Fruit fly (Drosophila melanogaster) whole organism, adult: ENCODE data around the gene CG43740.

ENCODE experiments used
- CG12768 ChIP-seq: fragments of 200-800 bp; sonication (Bioruptor generic); optimal IDR thresholded peaks from 2 replicates; lab custom pipeline; 2017; ENCODE audit warnings: missing biosample characterization, missing genetic modification characterization, mild to moderate bottlenecking, moderate library complexity, missing genetic modification reagents
- CG14711 ChIP-seq: fragments of 200-800 bp; sonication (Bioruptor generic); optimal IDR thresholded peaks from 2 replicates; lab custom pipeline; 2018; ENCODE audit warnings: missing biosample characterization, mild to moderate bottlenecking, missing genetic modification characterization, moderate library complexity
- CG7101 ChIP-seq: fragments of 200-800 bp; sonication (Bioruptor generic); optimal IDR thresholded peaks from 2 replicates; lab custom pipeline; 2018; ENCODE audit warnings: missing biosample characterization, mild to moderate bottlenecking, missing genetic modification characterization, moderate library complexity
- Crg-1 ChIP-seq: fragments of 200-800 bp; sonication (Bioruptor generic); optimal IDR thresholded peaks from 2 replicates; lab custom pipeline; 2016; ENCODE audit warnings: missing biosample characterization, missing genetic modification characterization
- bab1 ChIP-seq: fragments of 200-800 bp; sonication (Bioruptor generic); optimal IDR thresholded peaks from 3 replicates; lab custom pipeline; 2019; ENCODE audit warnings: missing biosample characterization, mild to moderate bottlenecking, missing genetic modification characterization, moderate library complexity
- cic ChIP-seq: fragments of 200-800 bp; sonication (Bioruptor generic); optimal IDR thresholded peaks from 2 replicates; lab custom pipeline; 2017; ENCODE audit warnings: missing biosample characterization, mild to moderate bottlenecking, missing genetic modification characterization, moderate library complexity
- cnc ChIP-seq, 2 experiments: fragments of >200 bp; optimal IDR thresholded peaks; 2 replicates each; lab custom pipeline; 2017
- kay ChIP-seq: fragments of 200-800 bp; sonication (Bioruptor generic); peaks from one replicate; lab custom pipeline; 2016; ENCODE audit warnings: missing biosample characterization, missing genetic modification characterization, borderline replicate concordance
- ovo ChIP-seq: fragments of 200-800 bp; sonication (Bioruptor generic); optimal IDR thresholded peaks from 2 replicates; lab custom pipeline; 2016; ENCODE audit warnings: missing biosample characterization, missing genetic modification characterization

- TF ChIP-seq Crg-1, result no peak
- no peak for TF ChIP-seq cic
- TF ChIP-seq CG14711, result no peak
- no peak for TF ChIP-seq CG12768
- no peak for TF ChIP-seq CG7101
- no peak for TF ChIP-seq ovo (GFP tag; lab: Kevin White, UChicago)
- no peak for TF ChIP-seq bab1 (GFP tag; lab: Kevin White, UChicago)
- TF ChIP-seq kay, result no peak
- TF ChIP-seq cnc (optimal IDR thresholded peaks at IDR 0.05; lab: Kevin White, UChicago), result no peak
Measured at dm6 chrX:10320425-10320978, 12.9 kb upstream of the CG43740 start.
